Worm (Caenorhabditis elegans) whole organism, L2 larva: ENCODE measurements around the gene C15B12.1.

Experiments used
- F13H6.1 ChIP-seq: sonication (generic microtip); optimal IDR thresholded peaks from 2 replicates; lab custom pipeline; 2016; ENCODE audit warnings: missing genetic modification characterization, missing compliant biosample characterization
- Y55F3AM.14 ChIP-seq: fragments of 200-800 bp; sonication (Bioruptor generic); optimal IDR thresholded peaks from 2 replicates; lab custom pipeline; 2018; ENCODE audit warnings: mild to moderate bottlenecking, missing genetic modification characterization, missing compliant biosample characterization
- aly-2 ChIP-seq: fragments of 150-350 bp; optimal IDR thresholded peaks from 2 replicates; lab custom pipeline; 2014; ENCODE audit warnings: missing biosample characterization, missing genetic modification characterization
- egl-27 ChIP-seq: sonication (generic microtip); optimal IDR thresholded peaks from 3 replicates; lab custom pipeline; 2017; ENCODE audit warnings: missing biosample characterization, missing genetic modification reagents, missing genetic modification characterization
- elt-1 ChIP-seq: fragments of 150-350 bp; optimal IDR thresholded peaks from 2 replicates; lab custom pipeline; 2014; ENCODE audit warnings: missing biosample characterization, missing genetic modification characterization
- gmeb-1 ChIP-seq: fragments of 150-350 bp; optimal IDR thresholded peaks from 2 replicates; lab custom pipeline; 2014; ENCODE audit warnings: missing biosample characterization, missing genetic modification characterization
- mdl-1 ChIP-seq, 2 experiments: fragments of 150-350 bp in 1 of 2; sonication (generic microtip) in 1 of 2; optimal IDR thresholded peaks; 2 replicates each; lab custom pipeline; 2017; ENCODE audit warnings: missing biosample characterization in 2 of 2, missing genetic modification characterization in 2 of 2
- unc-55 ChIP-seq: fragments of 150-350 bp; sonication (generic microtip); optimal IDR thresholded peaks from 3 replicates; lab custom pipeline; 2014; ENCODE audit warnings: missing biosample characterization, missing genetic modification reagents, missing genetic modification characterization
- unc-62 ChIP-seq: fragments of 150-350 bp; optimal IDR thresholded peaks from 2 replicates; lab custom pipeline; 2014; ENCODE audit warnings: missing biosample characterization, missing genetic modification reagents, missing genetic modification characterization

- TF ChIP-seq egl-27 = no peak
- TF ChIP-seq aly-2 (tag; lab: Kevin White, UChicago) = no peak
- TF ChIP-seq unc-62 = no peak
- TF ChIP-seq Y55F3AM.14 (GFP tag; lab: Kevin White, UChicago) = no peak
- TF ChIP-seq gmeb-1 (tag; lab: Kevin White, UChicago) = no peak
- TF ChIP-seq mdl-1 (tag; optimal IDR thresholded peaks at IDR 0.05; lab: Kevin White, UChicago) = no peak
- no peak for TF ChIP-seq elt-1 (tag; lab: Kevin White, UChicago)
- TF ChIP-seq unc-55 (GFP tag; lab: Kevin White, UChicago) = no peak
- TF ChIP-seq F13H6.1 (tag; lab: Kevin White, UChicago) = no peak
Observed at ce11 chrX:6462479-6462878, 14.1 kb upstream of the C15B12.1 start.
